Fruit fly (Drosophila melanogaster) whole organism, embryonic: ENCODE measurements around the gene Dad1.

ENCODE experiments used
- ATbp ChIP-seq: fragments of 200-800 bp; sonication (Bioruptor generic); optimal IDR thresholded peaks from 2 replicates; lab custom pipeline; 2017; ENCODE audit warnings: missing biosample characterization, mild to moderate bottlenecking, missing genetic modification characterization, missing genetic modification reagents
- Adf1 ChIP-seq: fragments of 200-800 bp; sonication (Bioruptor generic); IDR thresholded peaks from 2 replicates; pipeline ENCODE4 v1.3.6; 2022; ENCODE audit warnings: missing biosample characterization, missing genetic modification characterization
- Asciz ChIP-seq: fragments of 200-800 bp; sonication (Bioruptor generic); optimal IDR thresholded peaks from 2 replicates; lab custom pipeline; 2017; ENCODE audit warnings: missing biosample characterization, mild to moderate bottlenecking, missing genetic modification characterization, missing genetic modification reagents
- B-H1 ChIP-seq: fragments of 200-800 bp; sonication (Bioruptor generic); IDR thresholded peaks from 3 replicates; pipeline ENCODE4 v1.3.6; 2022; ENCODE audit warnings: missing biosample characterization, missing genetic modification characterization
- BEAF-32 ChIP-seq: fragments of 200-800 bp; sonication (Bioruptor generic); optimal IDR thresholded peaks from 3 replicates; lab custom pipeline; 2017; ENCODE audit warnings: missing biosample characterization, missing genetic modification characterization, mild to moderate bottlenecking, moderate library complexity, missing genetic modification reagents
- CG12744 ChIP-seq: fragments of 200-800 bp; sonication (Bioruptor generic); optimal IDR thresholded peaks from 2 replicates; lab custom pipeline; 2016; ENCODE audit warnings: missing biosample characterization, missing genetic modification characterization
- CG12769 ChIP-seq: fragments of 200-800 bp; sonication (Bioruptor generic); optimal IDR thresholded peaks from 2 replicates; lab custom pipeline; 2019; ENCODE audit warnings: missing biosample characterization, mild to moderate bottlenecking, missing genetic modification characterization, moderate library complexity
- CG13123 ChIP-seq: fragments of 200-800 bp; sonication (Bioruptor generic); optimal IDR thresholded peaks from 2 replicates; lab custom pipeline; 2016; ENCODE audit warnings: missing biosample characterization, missing genetic modification characterization
- CG13287 ChIP-seq: fragments of 200-800 bp; sonication (Bioruptor generic); IDR thresholded peaks from 2 replicates; pipeline ENCODE4 v1.3.6; 2022; ENCODE audit warnings: missing biosample characterization, missing genetic modification characterization; ENCODE audit not compliant: partially characterized antibody
- CG14441 ChIP-seq: fragments of 200-800 bp; sonication (Bioruptor generic); IDR thresholded peaks from 2 replicates; pipeline ENCODE4 v1.3.6; 2022; ENCODE audit warnings: missing biosample characterization, missing genetic modification characterization
- CG14860 ChIP-seq: fragments of 200-800 bp; sonication (Bioruptor generic); IDR thresholded peaks from 3 replicates; pipeline ENCODE4 v1.3.6; 2022; ENCODE audit warnings: missing biosample characterization, missing genetic modification characterization; ENCODE audit not compliant: partially characterized antibody
- CG15514 ChIP-seq: fragments of 200-800 bp; sonication (Bioruptor generic); optimal IDR thresholded peaks from 3 replicates; lab custom pipeline; 2017; ENCODE audit warnings: missing biosample characterization, missing genetic modification characterization, mild to moderate bottlenecking, moderate library complexity, missing genetic modification reagents
- CG16813 ChIP-seq: fragments of 200-800 bp; sonication (Bioruptor generic); IDR thresholded peaks from 3 replicates; pipeline ENCODE4 v1.3.6; 2022; ENCODE audit warnings: missing biosample characterization, missing genetic modification characterization; ENCODE audit not compliant: partially characterized antibody
- CG2199 ChIP-seq: fragments of 200-800 bp; sonication (Bioruptor generic); IDR thresholded peaks from 3 replicates; pipeline ENCODE4 v1.3.6; 2022; ENCODE audit warnings: missing biosample characterization, missing genetic modification characterization
- CG2889 ChIP-seq: fragments of 200-800 bp; sonication (Bioruptor generic); IDR thresholded peaks from 3 replicates; pipeline ENCODE4 v1.3.6; 2022; ENCODE audit warnings: missing biosample characterization, missing genetic modification characterization
- CG31365 ChIP-seq: fragments of 200-800 bp; sonication (Bioruptor generic); optimal IDR thresholded peaks from 2 replicates; lab custom pipeline; 2018; ENCODE audit warnings: missing biosample characterization, mild to moderate bottlenecking, missing genetic modification characterization
- CG3407 ChIP-seq: fragments of 200-800 bp; sonication (Bioruptor generic); optimal IDR thresholded peaks from 2 replicates; lab custom pipeline; 2018; ENCODE audit warnings: missing biosample characterization, mild to moderate bottlenecking, missing genetic modification characterization
- CG34224 ChIP-seq: fragments of 200-800 bp; sonication (Bioruptor generic); IDR thresholded peaks from 3 replicates; pipeline ENCODE4 v1.3.6; 2022; ENCODE audit warnings: missing biosample characterization, missing genetic modification characterization; ENCODE audit not compliant: partially characterized antibody
- CG3838 ChIP-seq: fragments of 200-800 bp; sonication (Bioruptor generic); optimal IDR thresholded peaks from 3 replicates; lab custom pipeline; 2016; ENCODE audit warnings: missing biosample characterization, missing genetic modification characterization
- CG4617 ChIP-seq: fragments of 200-800 bp; sonication (Bioruptor generic); optimal IDR thresholded peaks from 3 replicates; lab custom pipeline; 2016; ENCODE audit warnings: missing biosample characterization, missing genetic modification characterization, borderline replicate concordance
- CG4730 ChIP-seq: fragments of 200-800 bp; sonication (Bioruptor generic); IDR thresholded peaks from 2 replicates; pipeline ENCODE4 v1.3.6; 2022; ENCODE audit warnings: missing biosample characterization, missing genetic modification characterization
- CG6689 ChIP-seq: fragments of 200-800 bp; sonication (Bioruptor generic); IDR thresholded peaks from 2 replicates; pipeline ENCODE4 v1.3.6; 2022; ENCODE audit warnings: missing biosample characterization, missing genetic modification characterization
- CG6854 ChIP-seq: fragments of 200-800 bp; sonication (Bioruptor generic); optimal IDR thresholded peaks from 3 replicates; lab custom pipeline; 2017; ENCODE audit warnings: missing biosample characterization, mild to moderate bottlenecking, missing genetic modification characterization
- CHES-1-like ChIP-seq: fragments of 200-800 bp; sonication (Bioruptor generic); optimal IDR thresholded peaks from 2 replicates; lab custom pipeline; 2016; ENCODE audit warnings: missing biosample characterization, missing genetic modification characterization
- CrebB ChIP-seq: fragments of 200-800 bp; sonication (Bioruptor generic); optimal IDR thresholded peaks from 3 replicates; lab custom pipeline; 2018; ENCODE audit warnings: missing biosample characterization, mild to moderate bottlenecking, missing genetic modification characterization
- Dbx ChIP-seq: fragments of 200-800 bp; sonication (Bioruptor generic); IDR thresholded peaks from 3 replicates; pipeline ENCODE4 v1.3.6; 2022; ENCODE audit warnings: missing biosample characterization, missing genetic modification characterization
- Dek ChIP-seq: fragments of 200-800 bp; sonication (Bioruptor generic); optimal IDR thresholded peaks from 3 replicates; lab custom pipeline; 2019; ENCODE audit warnings: missing biosample characterization, mild to moderate bottlenecking, missing genetic modification characterization, moderate library complexity
- E2f2 ChIP-seq: fragments of 200-800 bp; sonication (Bioruptor generic); IDR thresholded peaks from 2 replicates; pipeline ENCODE4 v1.3.6; 2022; ENCODE audit warnings: missing biosample characterization, missing genetic modification characterization
- Elba2 ChIP-seq: fragments of 200-800 bp; sonication (Bioruptor generic); optimal IDR thresholded peaks from 3 replicates; lab custom pipeline; 2016; ENCODE audit warnings: missing biosample characterization, missing genetic modification characterization
- Hr39 ChIP-seq: fragments of >200 bp; optimal IDR thresholded peaks from 2 replicates; lab custom pipeline; 2017
- Hsf ChIP-seq: fragments of 200-800 bp; sonication (Bioruptor generic); optimal IDR thresholded peaks from 3 replicates; lab custom pipeline; 2016; ENCODE audit warnings: missing biosample characterization, missing genetic modification characterization
- Rfx ChIP-seq: fragments of 200-800 bp; sonication (Bioruptor generic); IDR thresholded peaks from 2 replicates; pipeline ENCODE4 v1.3.6; 2022; ENCODE audit warnings: missing biosample characterization, missing genetic modification characterization
- Sox102F ChIP-seq: fragments of 200-800 bp; sonication (Bioruptor generic); optimal IDR thresholded peaks from 2 replicates; lab custom pipeline; 2018; ENCODE audit warnings: missing biosample characterization, mild to moderate bottlenecking, missing genetic modification characterization, moderate library complexity
- Vsx1 ChIP-seq: fragments of 200-800 bp; sonication (Bioruptor generic); optimal IDR thresholded peaks from 2 replicates; lab custom pipeline; 2017; ENCODE audit warnings: missing biosample characterization, mild to moderate bottlenecking, missing genetic modification characterization, missing genetic modification reagents
- Xbp1 ChIP-seq: fragments of 200-800 bp; sonication (Bioruptor generic); optimal IDR thresholded peaks from 3 replicates; lab custom pipeline; 2016; ENCODE audit warnings: missing biosample characterization, mild to moderate bottlenecking, missing genetic modification characterization
- fd96Cb ChIP-seq: fragments of 200-800 bp; sonication (Bioruptor generic); optimal IDR thresholded peaks from 2 replicates; lab custom pipeline; 2018; ENCODE audit warnings: missing biosample characterization, mild to moderate bottlenecking, missing genetic modification characterization, moderate library complexity
- gem ChIP-seq: fragments of 200-800 bp; sonication (Bioruptor generic); optimal IDR thresholded peaks from 2 replicates; lab custom pipeline; 2019; ENCODE audit warnings: missing biosample characterization, mild to moderate bottlenecking, missing genetic modification characterization, moderate library complexity
- lmd ChIP-seq: fragments of 200-800 bp; sonication (Bioruptor generic); IDR thresholded peaks from 2 replicates; pipeline ENCODE4 v1.3.6; 2022; ENCODE audit warnings: missing biosample characterization, missing genetic modification characterization
- luna ChIP-seq: fragments of 200-800 bp; sonication (Bioruptor generic); optimal IDR thresholded peaks from 2 replicates; lab custom pipeline; 2016; ENCODE audit warnings: missing biosample characterization, missing genetic modification characterization
- mirr ChIP-seq: fragments of 200-800 bp; sonication (Bioruptor generic); optimal IDR thresholded peaks from 3 replicates; lab custom pipeline; 2018; ENCODE audit warnings: missing biosample characterization, mild to moderate bottlenecking, missing genetic modification characterization
- nerfin-2 ChIP-seq: fragments of 200-800 bp; sonication (Bioruptor generic); IDR thresholded peaks from 2 replicates; pipeline ENCODE4 v1.3.6; 2022; ENCODE audit warnings: missing biosample characterization, missing genetic modification characterization; ENCODE audit not compliant: partially characterized antibody
- pan ChIP-seq, 4 experiments: fragments of >200 bp in 3 of 4; fragments of 200-800 bp in 1 of 4; sonication (Bioruptor generic) in 1 of 4; optimal IDR thresholded peaks in 3 of 4; IDR thresholded peaks in 1 of 4; 2 replicates each; pipeline versions ENCODE4 v1.3.6 to Lab custom; 2017 to 2022; ENCODE audit warnings: missing biosample characterization in 2 of 4, missing genetic modification characterization in 2 of 4, mixed read lengths in 1 of 4
- pho ChIP-seq: fragments of 200-800 bp; sonication (Bioruptor generic); optimal IDR thresholded peaks from 2 replicates; lab custom pipeline; 2016; ENCODE audit warnings: missing biosample characterization, missing genetic modification characterization
- rib ChIP-seq: fragments of 200-800 bp; sonication (Bioruptor generic); IDR thresholded peaks from 2 replicates; pipeline ENCODE4 v1.3.6; 2022; ENCODE audit warnings: missing biosample characterization, missing genetic modification characterization
- row ChIP-seq: fragments of 200-800 bp; sonication (Bioruptor generic); IDR thresholded peaks from 3 replicates; pipeline ENCODE4 v1.3.6; 2022; ENCODE audit warnings: missing biosample characterization, missing genetic modification characterization
- ssp ChIP-seq: fragments of 200-800 bp; sonication (Bioruptor generic); IDR thresholded peaks from 2 replicates; pipeline ENCODE4 v1.3.6; 2022; ENCODE audit warnings: missing biosample characterization, missing genetic modification characterization
- tll ChIP-seq, 2 experiments: fragments of 200-800 bp in 1 of 2; fragments of >200 bp in 1 of 2; sonication (Bioruptor generic) in 1 of 2; optimal IDR thresholded peaks; 2 replicates each; lab custom pipeline; 2017 to 2019; ENCODE audit warnings: missing biosample characterization in 2 of 2, missing genetic modification characterization in 2 of 2, mild to moderate bottlenecking in 1 of 2, moderate library complexity in 1 of 2
- zfh1 ChIP-seq: fragments of 200-800 bp; sonication (Bioruptor generic); IDR thresholded peaks from 3 replicates; pipeline ENCODE4 v1.3.6; 2022; ENCODE audit warnings: missing biosample characterization, missing genetic modification characterization

The Dad1 gene

DNA sequence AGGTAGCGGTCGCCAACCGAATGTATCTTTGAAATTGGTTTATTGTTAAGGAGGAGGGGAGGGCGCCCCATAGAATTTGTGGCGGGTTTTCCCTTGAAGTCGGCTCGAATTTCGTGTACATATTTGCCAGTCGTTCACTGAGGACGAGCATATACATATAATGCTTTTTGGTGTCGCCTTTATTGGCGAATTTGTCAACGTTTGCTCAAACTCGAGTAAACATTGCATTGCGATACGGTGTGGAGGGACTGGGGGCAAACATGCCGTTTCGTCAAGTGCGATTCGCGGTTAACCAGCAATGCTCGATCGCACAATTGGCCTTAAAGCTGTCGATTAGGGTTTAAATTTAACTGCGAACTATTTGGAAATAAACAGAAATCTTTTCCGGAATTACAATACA is 33.6 kb upstream of the Dad1 start:
- TF ChIP-seq CG12769 (no peak), ssp (no peak), CG13123 (no peak), lmd (GFP tag; lab: Robert Waterston, UW) (no peak), CG3838 (no peak), zfh1 (GFP tag; lab: Robert Waterston, UW) (no peak), CG2199 (GFP tag; lab: Robert Waterston, UW) (0 out of 3 replicates have a peak, but pooled peaks have one; percentile 8)
- TF ChIP-seq, all 482 proteins: peak for 1

DNA sequence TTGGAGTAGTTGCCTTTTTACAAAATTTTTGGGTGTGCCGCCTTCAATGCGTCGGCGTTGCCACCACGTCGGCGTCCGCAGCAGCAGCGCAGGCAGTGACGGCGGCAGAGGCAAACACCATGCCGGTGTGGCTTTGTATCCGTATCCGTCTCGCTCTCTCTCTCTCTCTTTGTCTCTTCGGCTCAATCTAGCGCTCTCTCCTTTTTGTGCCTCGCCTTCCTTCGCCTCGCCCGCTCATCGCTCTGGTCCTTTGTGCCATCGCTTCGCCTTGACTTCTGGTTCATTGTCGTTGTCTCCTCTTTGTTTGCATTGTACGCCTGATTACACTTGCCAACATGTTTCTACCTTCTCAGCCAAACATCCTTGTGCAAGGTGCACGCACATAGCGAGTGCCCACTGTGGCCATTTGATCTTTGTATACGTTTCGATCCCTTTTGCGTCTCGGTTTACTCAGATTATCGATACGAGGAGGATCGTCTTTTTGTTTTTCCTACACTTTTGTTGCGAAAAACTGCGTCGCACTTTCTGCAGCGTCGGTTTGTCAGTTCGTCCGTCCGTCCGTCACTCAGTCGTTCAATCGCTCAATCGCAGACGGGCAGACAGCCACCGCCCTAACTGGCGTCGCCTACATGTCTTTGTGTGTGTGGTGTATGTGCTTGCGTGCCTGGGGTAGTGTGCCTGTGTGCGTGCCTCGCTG is 32.6 kb upstream of the Dad1 start:
- TF ChIP-seq Xbp1 (GFP tag; lab: Kevin White, UChicago) (peak; percentile 3), CG6854 (no peak), Rfx (GFP tag; lab: Robert Waterston, UW) (no peak), CG4617 (no peak), Adf1 (GFP tag; lab: Robert Waterston, UW) (peak; percentile 98), row (GFP tag; lab: Robert Waterston, UW) (peak; percentile 44; the same call in 2 of the 3 replicates), CG16813 (GFP tag; lab: Robert Waterston, UW) (no peak), CHES-1-like (no peak), pan (optimal IDR thresholded peaks at IDR 0.05; lab: Kevin White, UChicago) (no peak), pan (GFP tag; optimal IDR thresholded peaks at IDR 0.05 in 1 of 2, IDR thresholded peaks at IDR 0.05 in 1 of 2) (peak in 1 of 2 experiments; percentile 25), rib (GFP tag; lab: Robert Waterston, UW) (0 out of 2 replicates have a peak, but pooled peaks have one; percentile 12), B-H1 (GFP tag; lab: Robert Waterston, UW) (no peak), Asciz (no peak), Elba2 (GFP tag; lab: Kevin White, UChicago) (no peak), Sox102F (GFP tag; lab: Kevin White, UChicago) (no peak), fd96Cb (tag; lab: Kevin White, UChicago) (no peak), CG34224 (GFP tag; lab: Robert Waterston, UW) (no peak), E2f2 (GFP tag; lab: Robert Waterston, UW) (peak; percentile 67), CG13287 (GFP tag; lab: Robert Waterston, UW) (peak; percentile 17; the same call in 1 of the 2 replicates), CG6689 (GFP tag; lab: Robert Waterston, UW) (no peak), CG4730 (GFP tag; lab: Robert Waterston, UW) (no peak), ATbp (GFP tag; lab: Kevin White, UChicago) (no peak), Dek (tag; lab: Kevin White, UChicago) (no peak), BEAF-32 (GFP tag; lab: Kevin White, UChicago) (no peak), CG12744 (GFP tag; lab: Kevin White, UChicago) (no peak), Dbx (GFP tag; lab: Robert Waterston, UW) (0 out of 3 replicates have a peak, but pooled peaks have one; percentile 49), CG2889 (GFP tag; lab: Robert Waterston, UW) (peak; percentile 78), CG15514 (GFP tag; lab: Kevin White, UChicago) (no peak), pho (GFP tag; lab: Kevin White, UChicago) (no peak), luna (GFP tag; lab: Kevin White, UChicago) (no peak), gem (tag; lab: Kevin White, UChicago) (peak; percentile 1), CG14441 (GFP tag; lab: Robert Waterston, UW) (no peak), mirr (GFP tag; lab: Kevin White, UChicago) (no peak), CG31365 (tag; lab: Kevin White, UChicago) (no peak), Hsf (GFP tag; lab: Kevin White, UChicago) (peak; percentile 1), tll (GFP tag; optimal IDR thresholded peaks at IDR 0.05; lab: Kevin White, UChicago) (peak in 1 of 2 experiments; percentile 99), Vsx1 (GFP tag; lab: Kevin White, UChicago) (no peak), CG3407 (GFP tag; lab: Kevin White, UChicago) (no peak), CrebB (tag; lab: Kevin White, UChicago) (peak; percentile 35), nerfin-2 (GFP tag; lab: Robert Waterston, UW) (no peak), Hr39 (lab: Kevin White, UChicago) (no peak), CG14860 (no peak)
